Worm (Caenorhabditis elegans) whole organism, L4 larva: ENCODE measurements around the gene pbo-6.
A peak's percentile ranks its signal among the peaks of the same experiment; 100 is the strongest.

ENCODE experiments used
- D1046.2 ChIP-seq: fragments of 200-800 bp; sonication (Bioruptor generic); IDR thresholded peaks from 2 replicates; pipeline ENCODE4 v1.3.6; 2022; ENCODE audit warnings: missing genetic modification characterization, missing compliant biosample characterization
- F10B5.3 ChIP-seq: sonication (generic microtip); optimal IDR thresholded peaks from 2 replicates; lab custom pipeline; 2016; ENCODE audit warnings: mild to moderate bottlenecking, missing genetic modification characterization, missing compliant biosample characterization
- R02D3.7 ChIP-seq: fragments of 150-350 bp; sonication (generic microtip); optimal IDR thresholded peaks from 3 replicates; lab custom pipeline; 2014; ENCODE audit warnings: missing biosample characterization, missing genetic modification characterization
- T20F7.1 ChIP-seq: fragments of 200-800 bp; sonication (Bioruptor generic); optimal IDR thresholded peaks from 2 replicates; lab custom pipeline; 2018; ENCODE audit warnings: mild to moderate bottlenecking, missing genetic modification characterization, missing compliant biosample characterization
- Y48G9A.11 ChIP-seq: fragments of 200-800 bp; sonication (Bioruptor generic); IDR thresholded peaks from 2 replicates; pipeline ENCODE4 v1.3.6; 2022; ENCODE audit warnings: missing genetic modification reagents, missing genetic modification characterization, missing compliant biosample characterization
- Y5F2A.4 ChIP-seq: fragments of 200-800 bp; sonication (Bioruptor generic); optimal IDR thresholded peaks from 2 replicates; lab custom pipeline; 2018; ENCODE audit warnings: mild to moderate bottlenecking, missing genetic modification characterization, missing compliant biosample characterization
- Y75B8A.6 ChIP-seq: fragments of 200-800 bp; sonication (Bioruptor generic); IDR thresholded peaks from 2 replicates; pipeline ENCODE4 v1.3.6; 2022; ENCODE audit warnings: missing genetic modification reagents, missing genetic modification characterization, missing compliant biosample characterization
- aha-1 ChIP-seq: fragments of 150-350 bp; peaks from one replicate; lab custom pipeline; 2014; ENCODE audit warnings: missing biosample characterization, missing genetic modification characterization
- arid-1 ChIP-seq: fragments of 200-800 bp; sonication (Bioruptor generic); conservative IDR thresholded peaks from 2 replicates; pipeline ENCODE4 v1.3.6; 2022; ENCODE audit warnings: missing genetic modification reagents, missing genetic modification characterization, missing compliant biosample characterization
- attf-4 ChIP-seq: sonication (generic microtip); optimal IDR thresholded peaks from 3 replicates; lab custom pipeline; 2017; ENCODE audit warnings: missing biosample characterization, missing genetic modification characterization
- ceh-28 ChIP-seq: fragments of 150-350 bp; optimal IDR thresholded peaks from 2 replicates; lab custom pipeline; 2014; ENCODE audit warnings: missing biosample characterization, missing genetic modification reagents, missing genetic modification characterization
- ceh-32 ChIP-seq: sonication (generic microtip); optimal IDR thresholded peaks from 2 replicates; lab custom pipeline; 2016; ENCODE audit warnings: mild to moderate bottlenecking, missing genetic modification characterization, missing compliant biosample characterization; ENCODE audit not compliant: poor library complexity
- ceh-62 ChIP-seq: sonication (generic microtip); optimal IDR thresholded peaks from 2 replicates; lab custom pipeline; 2017; ENCODE audit warnings: missing biosample characterization, missing genetic modification characterization
- ceh-82 ChIP-seq: sonication (generic microtip); optimal IDR thresholded peaks from 2 replicates; lab custom pipeline; 2017; ENCODE audit warnings: missing biosample characterization, missing genetic modification characterization
- ces-1 ChIP-seq: fragments of 150-350 bp; sonication (generic microtip); optimal IDR thresholded peaks from 4 replicates; lab custom pipeline; 2014; ENCODE audit warnings: missing biosample characterization, missing genetic modification reagents, missing genetic modification characterization
- ctbp-1 ChIP-seq: fragments of 200-800 bp; sonication (Bioruptor generic); IDR thresholded peaks from 2 replicates; pipeline ENCODE4 v1.3.6; 2022; ENCODE audit warnings: missing genetic modification reagents, missing genetic modification characterization, missing compliant biosample characterization
- daf-8 ChIP-seq: fragments of 200-800 bp; sonication (Bioruptor generic); IDR thresholded peaks from 2 replicates; pipeline ENCODE4 v1.3.6; 2022; ENCODE audit warnings: missing genetic modification characterization, missing compliant biosample characterization
- dmd-8 ChIP-seq: fragments of 200-800 bp; sonication (Bioruptor generic); IDR thresholded peaks from 2 replicates; pipeline ENCODE4 v1.3.6; 2022; ENCODE audit warnings: missing genetic modification characterization, missing compliant biosample characterization
- dve-1 ChIP-seq: sonication (generic microtip); optimal IDR thresholded peaks from 2 replicates; lab custom pipeline; 2017; ENCODE audit warnings: antibody characterized with exemption, mild to moderate bottlenecking, missing genetic modification characterization, missing compliant biosample characterization; ENCODE audit not compliant: insufficient read depth
- egl-43 ChIP-seq: fragments of 200-800 bp; sonication (Bioruptor generic); IDR thresholded peaks from 2 replicates; pipeline ENCODE4 v1.3.6; 2022; ENCODE audit warnings: missing genetic modification reagents, missing genetic modification characterization, missing compliant biosample characterization
- fos-1 ChIP-seq: fragments of 150-350 bp; optimal IDR thresholded peaks from 2 replicates; lab custom pipeline; 2014; ENCODE audit warnings: missing biosample characterization, missing genetic modification characterization
- gei-8 ChIP-seq: fragments of 200-800 bp; sonication (Bioruptor generic); optimal IDR thresholded peaks from 2 replicates; lab custom pipeline; 2018; ENCODE audit warnings: mild to moderate bottlenecking, missing genetic modification characterization, missing compliant biosample characterization
- hif-1 ChIP-seq, 2 experiments: sonication (generic microtip); optimal IDR thresholded peaks; 2 replicates each; lab custom pipeline; 2016 to 2017; ENCODE audit warnings: missing compliant biosample characterization in 2 of 2, missing genetic modification characterization in 2 of 2, missing genetic modification reagents in 2 of 2, missing genotype in 2 of 2, mild to moderate bottlenecking in 1 of 2
- hlh-11 ChIP-seq: fragments of 200-800 bp; sonication (Bioruptor generic); optimal IDR thresholded peaks from 2 replicates; lab custom pipeline; 2018; ENCODE audit warnings: mild to moderate bottlenecking, missing genetic modification characterization, missing compliant biosample characterization
- hlh-30 ChIP-seq: sonication (generic microtip); optimal IDR thresholded peaks from 2 replicates; lab custom pipeline; 2017; ENCODE audit warnings: antibody characterized with exemption, mild to moderate bottlenecking, missing genetic modification characterization, missing compliant biosample characterization; ENCODE audit not compliant: insufficient read depth
- jun-1 ChIP-seq: fragments of 150-350 bp; optimal IDR thresholded peaks from 2 replicates; lab custom pipeline; 2014; ENCODE audit warnings: missing biosample characterization, missing genetic modification reagents, missing genetic modification characterization
- lim-7 ChIP-seq: fragments of 200-800 bp; sonication (Bioruptor generic); IDR thresholded peaks from 2 replicates; pipeline ENCODE4 v1.3.6; 2022; ENCODE audit warnings: missing genetic modification characterization, missing compliant biosample characterization
- lin-1 ChIP-seq: fragments of 200-800 bp; sonication (Bioruptor generic); IDR thresholded peaks from 2 replicates; pipeline ENCODE4 v1.3.6; 2022; ENCODE audit warnings: missing genetic modification reagents, missing genetic modification characterization, missing compliant biosample characterization
- lin-15B ChIP-seq: fragments of 150-350 bp; sonication (generic microtip); optimal IDR thresholded peaks from 3 replicates; lab custom pipeline; 2014; ENCODE audit warnings: missing biosample characterization, missing genetic modification characterization
- lsy-2 ChIP-seq, 2 experiments: fragments of 150-350 bp in 1 of 2; sonication (generic microtip) in 1 of 2; optimal IDR thresholded peaks; 2 replicates each; lab custom pipeline; 2014 to 2017; ENCODE audit warnings: missing biosample characterization in 2 of 2, missing genetic modification characterization in 2 of 2
- madf-5 ChIP-seq, 2 experiments: fragments of 200-800 bp; sonication (Bioruptor generic); IDR thresholded peaks; 2 replicates each; pipeline ENCODE4 v1.3.6; 2022; ENCODE audit warnings: missing compliant biosample characterization in 2 of 2, missing genetic modification characterization in 2 of 2
- madf-9 ChIP-seq: fragments of 200-800 bp; sonication (Bioruptor generic); conservative IDR thresholded peaks from 2 replicates; pipeline ENCODE4 v1.3.6; 2022; ENCODE audit warnings: missing genetic modification reagents, missing genetic modification characterization, missing compliant biosample characterization
- mdl-1 ChIP-seq, 2 experiments: fragments of 150-350 bp in 1 of 2; sonication (generic microtip) in 1 of 2; optimal IDR thresholded peaks; 2 replicates each; lab custom pipeline; 2014 to 2017; ENCODE audit warnings: missing biosample characterization in 2 of 2, missing genetic modification characterization in 2 of 2
- mdt-29 ChIP-seq: fragments of 200-800 bp; sonication (Bioruptor generic); IDR thresholded peaks from 2 replicates; pipeline ENCODE4 v1.3.6; 2022; ENCODE audit warnings: missing genetic modification reagents, missing genetic modification characterization, missing compliant biosample characterization
- nhr-102 ChIP-seq: sonication (generic microtip); optimal IDR thresholded peaks from 2 replicates; lab custom pipeline; 2016; ENCODE audit warnings: mild to moderate bottlenecking, missing genetic modification characterization, moderate library complexity, missing compliant biosample characterization
- nhr-237 ChIP-seq: sonication (generic microtip); optimal IDR thresholded peaks from 2 replicates; lab custom pipeline; 2017; ENCODE audit warnings: missing biosample characterization, missing genetic modification characterization
- nhr-41 ChIP-seq: fragments of 200-800 bp; sonication (Bioruptor generic); IDR thresholded peaks from 2 replicates; pipeline ENCODE4 v1.3.6; 2022; ENCODE audit warnings: missing genetic modification reagents, missing genetic modification characterization, missing compliant biosample characterization
- nhr-48 ChIP-seq: sonication (generic microtip); optimal IDR thresholded peaks from 2 replicates; lab custom pipeline; 2016; ENCODE audit warnings: mild to moderate bottlenecking, missing genetic modification characterization, missing compliant biosample characterization
- php-3 ChIP-seq: fragments of 200-800 bp; sonication (Bioruptor generic); IDR thresholded peaks from 2 replicates; pipeline ENCODE4 v1.3.6; 2022; ENCODE audit warnings: missing genetic modification reagents, missing genetic modification characterization, missing compliant biosample characterization
- pqm-1 ChIP-seq: sonication (generic microtip); optimal IDR thresholded peaks from 2 replicates; lab custom pipeline; 2017; ENCODE audit warnings: missing biosample characterization, missing genetic modification characterization
- saeg-2 ChIP-seq: fragments of 200-800 bp; sonication (Bioruptor generic); IDR thresholded peaks from 2 replicates; pipeline ENCODE4 v1.3.6; 2022; ENCODE audit warnings: missing genetic modification reagents, missing genetic modification characterization, missing compliant biosample characterization
- set-16 ChIP-seq: fragments of 200-800 bp; sonication (Bioruptor generic); IDR thresholded peaks from 2 replicates; pipeline ENCODE4 v1.3.6; 2022; ENCODE audit warnings: missing genetic modification reagents, missing genetic modification characterization, missing compliant biosample characterization
- snpc-1.2 ChIP-seq: fragments of 200-800 bp; sonication (Bioruptor generic); IDR thresholded peaks from 2 replicates; pipeline ENCODE4 v1.3.6; 2022; ENCODE audit warnings: missing genetic modification reagents, missing genetic modification characterization, missing compliant biosample characterization
- tra-1 ChIP-seq: fragments of 200-800 bp; sonication (Bioruptor generic); IDR thresholded peaks from 2 replicates; pipeline ENCODE4 v1.3.6; 2022; ENCODE audit warnings: missing genetic modification reagents, missing genetic modification characterization, missing compliant biosample characterization
- zfp-3 ChIP-seq: fragments of 200-800 bp; sonication (Bioruptor generic); conservative IDR thresholded peaks from 2 replicates; pipeline ENCODE4 v1.3.6; 2022; ENCODE audit warnings: missing genetic modification reagents, missing genetic modification characterization, missing compliant biosample characterization
- ztf-11 ChIP-seq: fragments of 150-350 bp; optimal IDR thresholded peaks from 2 replicates; lab custom pipeline; 2014; ENCODE audit warnings: missing biosample characterization, missing genetic modification characterization

pbo-6 gene

ce11 chrX:17479694-17480574 lies 51.1 kb downstream of the pbo-6 start (continued):
- TF ChIP-seq jun-1 (tag; lab: Kevin White, UChicago) (peak; percentile 58), attf-4 (tag; lab: Kevin White, UChicago) (peak; percentile 5), egl-43 (GFP tag; lab: Robert Waterston, UW) (peak; percentile 92), ces-1 (GFP tag; lab: Kevin White, UChicago) (peak; percentile 83), ceh-28 (tag; lab: Kevin White, UChicago) (peak; percentile 66), dmd-8 (GFP tag; lab: Robert Waterston, UW) (no peak), ceh-82 (no peak), D1046.2 (GFP tag; lab: Robert Waterston, UW) (0 out of 2 replicates have a peak, but pooled peaks have one; percentile 59), lin-15B (tag; lab: Kevin White, UChicago) (no peak)

- TF ChIP-seq T20F7.1 (GFP tag; lab: Kevin White, UChicago) (peak; percentile 3), madf-5 (GFP tag; IDR thresholded peaks at IDR 0.05; lab: Robert Waterston, UW) (0 out of 4 replicates have a peak, but pooled peaks of 1 of the 2 experiments have one; percentile 15), hif-1 (tag; optimal IDR thresholded peaks at IDR 0.05; lab: Kevin White, UChicago) (no peak), lsy-2 (tag; optimal IDR thresholded peaks at IDR 0.05; lab: Kevin White, UChicago) (peak in 1 of 2 experiments; percentile 37), php-3 (GFP tag; lab: Robert Waterston, UW) (no peak), R02D3.7 (tag; lab: Kevin White, UChicago) (no peak), snpc-1.2 (GFP tag; lab: Robert Waterston, UW) (no peak), set-16 (GFP tag; lab: Robert Waterston, UW) (no peak), daf-8 (no peak), F10B5.3 (tag; lab: Kevin White, UChicago) (no peak), dmd-8 (GFP tag; lab: Robert Waterston, UW) (no peak), ces-1 (GFP tag; lab: Kevin White, UChicago) (no peak), nhr-41 (no peak), ctbp-1 (GFP tag; lab: Robert Waterston, UW) (0 out of 2 replicates have a peak, but pooled peaks have one; percentile 24), ztf-11 (tag; lab: Kevin White, UChicago) (no peak), mdt-29 (GFP tag; lab: Robert Waterston, UW) (0 out of 2 replicates have a peak, but pooled peaks have one; percentile 48), nhr-237 (tag; lab: Kevin White, UChicago) (no peak), lin-1 (GFP tag; lab: Robert Waterston, UW) (no peak), tra-1 (GFP tag; lab: Robert Waterston, UW) (no peak), aha-1 (tag; lab: Kevin White, UChicago) (peak; percentile 12), saeg-2 (GFP tag; lab: Robert Waterston, UW) (no peak), Y5F2A.4 (GFP tag; lab: Kevin White, UChicago) (no peak), nhr-102 (tag; lab: Kevin White, UChicago) (peak; percentile 5), Y75B8A.6 (GFP tag; lab: Robert Waterston, UW) (no peak), dve-1 (tag; lab: Kevin White, UChicago) (peak; percentile 51), hlh-30 (tag; lab: Kevin White, UChicago) (peak; percentile 26), fos-1 (tag; lab: Kevin White, UChicago) (no peak), lim-7 (GFP tag; lab: Robert Waterston, UW) (no peak), zfp-3 (GFP tag; lab: Robert Waterston, UW) (no peak), mdl-1 (tag; optimal IDR thresholded peaks at IDR 0.05; lab: Kevin White, UChicago) (no peak), Y48G9A.11 (GFP tag; lab: Robert Waterston, UW) (no peak), nhr-48 (no peak), arid-1 (GFP tag; lab: Robert Waterston, UW) (no peak), pqm-1 (tag; lab: Kevin White, UChicago) (no peak), madf-9 (GFP tag; lab: Robert Waterston, UW) (no peak), gei-8 (no peak), hlh-11 (peak; percentile 12), ceh-62 (tag; lab: Kevin White, UChicago) (no peak), ceh-32 (no peak)
Observed at ce11 chrX:17481892-17482515, 53.2 kb downstream of the pbo-6 start.
